Worm (Caenorhabditis elegans) whole organism, midembryonic: ENCODE results near the gene eri-3.

Experiments
- T22C8.4 ChIP-seq: fragments of 200-800 bp; sonication (Bioruptor generic); IDR thresholded peaks from 2 replicates; pipeline ENCODE4 v1.3.6; 2022; ENCODE audit warnings: missing genetic modification characterization, missing compliant biosample characterization
- cog-1 ChIP-seq: sonication (generic microtip); optimal IDR thresholded peaks from 2 replicates; lab custom pipeline; 2016; ENCODE audit warnings: missing genetic modification characterization, missing compliant biosample characterization
- flt-1 ChIP-seq: fragments of 200-800 bp; sonication (Bioruptor generic); IDR thresholded peaks from 2 replicates; pipeline ENCODE4 v1.3.6; 2022; ENCODE audit warnings: missing genetic modification characterization, missing compliant biosample characterization
- klf-2 ChIP-seq: fragments of 200-800 bp; sonication (Bioruptor generic); conservative IDR thresholded peaks from 2 replicates; pipeline ENCODE4 v1.3.6; 2022; ENCODE audit warnings: missing genetic modification reagents, missing genetic modification characterization, missing compliant biosample characterization
- med-1 ChIP-seq: sonication (generic microtip); optimal IDR thresholded peaks from 2 replicates; lab custom pipeline; 2017; ENCODE audit warnings: missing genetic modification characterization, mild to moderate bottlenecking, missing compliant biosample characterization, antibody characterized with exemption, missing genetic modification reagents; ENCODE audit not compliant: insufficient read depth
- ref-1 ChIP-seq: fragments of 200-800 bp; sonication (Bioruptor generic); conservative IDR thresholded peaks from 2 replicates; pipeline ENCODE4 v1.3.6; 2022; ENCODE audit warnings: missing genetic modification reagents, missing genetic modification characterization, missing compliant biosample characterization
- tab-1 ChIP-seq: fragments of 200-800 bp; sonication (Bioruptor generic); IDR thresholded peaks from 2 replicates; pipeline ENCODE4 v1.3.6; 2022; ENCODE audit warnings: missing genetic modification characterization, missing compliant biosample characterization
- ztf-23 ChIP-seq: fragments of 200-800 bp; sonication (Bioruptor generic); IDR thresholded peaks from 2 replicates; pipeline ENCODE4 v1.3.6; 2022; ENCODE audit warnings: missing genetic modification reagents, missing genetic modification characterization, missing compliant biosample characterization
- ztf-29 ChIP-seq: fragments of 200-800 bp; sonication (Bioruptor generic); IDR thresholded peaks from 2 replicates; pipeline ENCODE4 v1.3.6; 2022; ENCODE audit warnings: missing genetic modification reagents, missing genetic modification characterization, missing compliant biosample characterization

DNA sequence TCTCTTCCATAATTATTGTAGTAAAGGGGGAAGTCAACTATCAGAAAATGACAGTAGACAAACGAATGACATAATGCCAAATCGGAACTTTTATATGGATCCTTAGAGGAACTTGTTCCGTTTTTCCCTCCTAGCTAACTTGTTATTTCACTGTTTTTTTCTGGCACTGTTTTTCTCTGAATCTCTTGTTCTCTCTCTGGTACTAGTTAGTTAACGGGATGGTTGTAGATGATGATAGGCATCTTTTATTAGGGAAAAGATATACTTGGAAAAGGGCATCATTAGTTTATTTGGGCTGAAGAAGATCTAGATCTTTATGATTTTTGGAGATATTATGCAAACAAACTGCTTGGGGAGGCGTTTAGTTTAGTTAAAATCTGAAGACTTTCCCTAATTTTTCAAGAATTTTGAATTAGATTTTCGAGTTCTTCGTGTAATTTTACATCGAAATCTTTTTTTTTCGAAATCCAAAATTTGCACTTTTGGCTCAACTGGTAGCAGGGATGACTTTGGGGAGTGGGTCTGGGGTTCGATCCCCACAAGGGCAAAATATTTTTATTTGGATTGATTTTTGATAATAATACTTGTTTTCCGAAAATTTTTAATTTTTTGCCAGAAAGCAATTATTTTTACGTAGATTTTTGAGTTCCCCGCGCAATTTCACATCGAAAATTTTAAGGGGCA is 16.3 kb upstream of the eri-3 start, which contains the start of gene col-40:
- TF ChIP-seq T22C8.4 (GFP tag; lab: Robert Waterston, UW) (no peak), tab-1 (GFP tag; lab: Robert Waterston, UW) (no peak), klf-2 (GFP tag; lab: Robert Waterston, UW) (no peak), flt-1 (GFP tag; lab: Robert Waterston, UW) (no peak), cog-1 (tag; lab: Kevin White, UChicago) (no peak), ref-1 (GFP tag; lab: Robert Waterston, UW) (no peak), ztf-29 (no peak), med-1 (GFP tag; lab: Kevin White, UChicago) (no peak), ztf-23 (GFP tag; lab: Robert Waterston, UW) (no peak)
